Worm (Caenorhabditis elegans): ENCODE measurements around the gene srv-11.

DNA sequence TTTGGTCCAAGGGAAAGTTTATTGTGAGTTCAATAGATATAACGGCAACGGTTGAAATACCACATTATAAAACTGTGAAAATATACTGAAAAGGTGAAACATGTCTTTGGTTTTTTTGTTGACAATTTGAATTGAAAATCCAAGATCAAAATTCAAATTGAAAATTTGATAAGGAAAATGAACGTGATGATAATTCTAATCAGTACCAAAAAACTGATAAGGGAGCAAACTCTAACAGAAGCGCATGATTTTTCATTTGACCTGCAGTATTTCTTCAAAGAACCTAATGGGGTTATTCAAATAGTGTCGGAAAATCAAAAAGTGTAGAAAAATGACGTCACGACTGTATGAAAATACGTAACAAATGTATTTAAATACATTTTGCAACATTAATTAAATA is 18.1 kb downstream of the srv-11 start:
- peak; percentile 32 for TF ChIP-seq skn-1 (tag; optimal IDR thresholded peaks at IDR 0.05)
- peak; percentile 51 for TF ChIP-seq pha-4 (tag; optimal IDR thresholded peaks at IDR 0.05)
- no peak for TF ChIP-seq nhr-12 (tag; optimal IDR thresholded peaks at IDR 0.05)
- TF ChIP-seq unc-39 (tag; optimal IDR thresholded peaks at IDR 0.05) = no peak
- no peak for TF ChIP-seq ceh-28 (tag; optimal IDR thresholded peaks at IDR 0.05)
- TF ChIP-seq sea-2 (GFP tag; optimal IDR thresholded peaks at IDR 0.05) = no peak
